Fruit fly (Drosophila melanogaster): ENCODE measurements around the gene CG15522.

dm6 chr3R:29935756-29936155 lies 8.7 kb downstream of the CG15522 start, which contains the start of the genes eIF2Balpha and Vps13B:
- TF ChIP-seq CG8478 (optimal IDR thresholded peaks at IDR 0.05) (no peak), CTCF (optimal IDR thresholded peaks at IDR 0.05) (no peak)

All from S2 (cell line).